Worm (Caenorhabditis elegans): ENCODE data around the gene heh-1.

The heh-1 gene

DNA sequence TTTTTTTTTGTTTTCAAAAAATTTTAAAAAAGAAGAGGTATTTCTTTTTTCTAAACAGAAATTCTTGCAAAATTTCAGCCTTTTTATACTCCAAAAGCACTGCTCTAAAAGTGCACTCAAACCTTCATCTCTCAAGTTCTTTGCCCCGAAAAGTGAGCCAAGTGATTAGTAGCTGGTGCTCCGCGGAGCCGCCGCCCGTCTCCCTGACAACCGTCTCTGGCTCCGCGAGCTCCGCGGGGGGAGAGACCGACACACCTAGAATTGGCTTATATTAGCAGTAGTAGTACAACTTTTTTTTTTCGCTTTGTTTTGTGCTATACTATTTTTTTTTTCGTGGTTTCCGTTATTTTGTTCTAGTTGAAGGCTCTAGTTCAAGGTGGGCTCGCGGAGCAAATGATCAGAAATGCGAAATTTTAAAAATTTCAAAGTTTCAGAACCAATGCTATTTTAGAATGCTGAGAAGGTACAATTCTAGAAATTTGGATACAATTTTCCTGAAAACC is 33.4 kb upstream of the heh-1 start, which contains the start of gene Y53G8AL.1:
Gene Y53G8AL.1 (plus strand): TSS at position 453 of the 503 bp plus-strand sequence.
- TF ChIP-seq ceh-13 (GFP tag; optimal IDR thresholded peaks at IDR 0.05) (no peak), hmbx-1 (tag; optimal IDR thresholded peaks at IDR 0.05) (no peak), tbx-37 (GFP tag; conservative IDR thresholded peaks at IDR 0.05) (no peak), tbx-11 (GFP tag; IDR thresholded peaks at IDR 0.05) (no peak), B0310.2 (tag; optimal IDR thresholded peaks at IDR 0.05) (no peak), hnd-1 (tag; optimal IDR thresholded peaks at IDR 0.05) (no peak), pes-1 (GFP tag; IDR thresholded peaks at IDR 0.05) (peak; percentile 38; the same call in 1 of the 2 replicates)

DNA sequence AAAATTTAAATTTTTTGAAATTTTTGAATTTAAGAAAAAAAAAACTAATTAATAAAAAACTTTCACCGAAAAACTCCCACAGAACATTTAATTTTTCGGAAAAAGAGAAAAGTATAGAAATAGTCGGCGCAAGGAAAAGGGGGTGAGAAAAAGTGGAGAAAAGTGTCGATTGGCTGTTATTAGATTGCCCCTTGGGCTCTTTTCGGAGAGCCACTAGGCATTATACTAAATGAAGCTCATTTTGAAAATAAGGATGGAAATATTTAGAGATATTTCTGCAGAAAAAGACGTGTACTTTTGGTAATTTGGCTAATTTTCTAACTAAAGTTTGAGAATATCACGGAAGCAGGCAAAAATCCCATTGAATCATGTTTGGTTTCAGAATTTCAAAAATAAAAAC is 24.8 kb upstream of the heh-1 start:
- no peak for TF ChIP-seq hnd-1 (tag; optimal IDR thresholded peaks at IDR 0.05)
- no peak for TF ChIP-seq F13C5.2 (tag; optimal IDR thresholded peaks at IDR 0.05)
- TF ChIP-seq scrt-1 (GFP tag; IDR thresholded peaks at IDR 0.05), result no peak
- TF ChIP-seq tbx-11 (GFP tag; IDR thresholded peaks at IDR 0.05), result no peak
- no peak for TF ChIP-seq pes-1 (GFP tag; IDR thresholded peaks at IDR 0.05)
- TF ChIP-seq tbx-37 (GFP tag; conservative IDR thresholded peaks at IDR 0.05), result no peak
- TF ChIP-seq ceh-13 (GFP tag; optimal IDR thresholded peaks at IDR 0.05), result no peak
- TF ChIP-seq flt-1 (GFP tag; IDR thresholded peaks at IDR 0.05), result no peak
- no peak for TF ChIP-seq aly-1 (tag; optimal IDR thresholded peaks at IDR 0.05)
- TF ChIP-seq ets-7 (tag; optimal IDR thresholded peaks at IDR 0.05), result no peak
- no peak for TF ChIP-seq ceh-36 (tag; optimal IDR thresholded peaks at IDR 0.05)
- no peak for TF ChIP-seq hmg-4 (GFP tag; optimal IDR thresholded peaks at IDR 0.05)
- TF ChIP-seq B0310.2 (tag; optimal IDR thresholded peaks at IDR 0.05), result no peak
- TF ChIP-seq ama-1 (optimal IDR thresholded peaks at IDR 0.05), result no peak
- TF ChIP-seq tra-4 (tag; optimal IDR thresholded peaks at IDR 0.05), result no peak
- TF ChIP-seq hmbx-1 (tag; optimal IDR thresholded peaks at IDR 0.05), result no peak
- no peak for TF ChIP-seq sea-1 (GFP tag; conservative IDR thresholded peaks at IDR 0.05)

DNA sequence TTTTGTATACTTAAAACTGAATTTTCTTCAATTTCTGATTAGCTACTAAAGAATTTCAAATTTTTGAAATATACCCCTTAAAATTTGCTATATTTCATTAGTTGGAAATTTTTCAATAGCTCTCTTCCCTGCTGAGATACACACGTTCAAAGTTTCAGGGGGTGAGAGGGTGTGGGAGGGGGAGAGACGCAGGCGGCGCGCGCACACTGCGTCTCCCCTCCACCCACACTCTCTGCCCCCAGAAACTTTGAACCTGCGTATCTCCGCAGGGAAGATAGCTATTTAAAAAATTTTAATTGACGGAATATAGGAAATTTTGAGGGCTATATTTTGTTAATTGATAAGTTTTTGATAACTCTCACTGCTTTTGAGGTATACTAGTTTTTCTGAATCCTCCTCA is 23.4 kb upstream of the heh-1 start:
- no peak for TF ChIP-seq ets-7 (tag; optimal IDR thresholded peaks at IDR 0.05)
- no peak for TF ChIP-seq ama-1 (optimal IDR thresholded peaks at IDR 0.05)
- no peak for TF ChIP-seq B0310.2 (tag; optimal IDR thresholded peaks at IDR 0.05)
- no peak for TF ChIP-seq scrt-1 (GFP tag; IDR thresholded peaks at IDR 0.05)
- no peak for TF ChIP-seq aly-1 (tag; optimal IDR thresholded peaks at IDR 0.05)
- no peak for TF ChIP-seq hnd-1 (tag; optimal IDR thresholded peaks at IDR 0.05)
- no peak for TF ChIP-seq hmg-4 (GFP tag; optimal IDR thresholded peaks at IDR 0.05)
- TF ChIP-seq hmbx-1 (tag; optimal IDR thresholded peaks at IDR 0.05), result no peak
- TF ChIP-seq sea-1 (GFP tag; conservative IDR thresholded peaks at IDR 0.05), result no peak
- no peak for TF ChIP-seq tra-4 (tag; optimal IDR thresholded peaks at IDR 0.05)

DNA sequence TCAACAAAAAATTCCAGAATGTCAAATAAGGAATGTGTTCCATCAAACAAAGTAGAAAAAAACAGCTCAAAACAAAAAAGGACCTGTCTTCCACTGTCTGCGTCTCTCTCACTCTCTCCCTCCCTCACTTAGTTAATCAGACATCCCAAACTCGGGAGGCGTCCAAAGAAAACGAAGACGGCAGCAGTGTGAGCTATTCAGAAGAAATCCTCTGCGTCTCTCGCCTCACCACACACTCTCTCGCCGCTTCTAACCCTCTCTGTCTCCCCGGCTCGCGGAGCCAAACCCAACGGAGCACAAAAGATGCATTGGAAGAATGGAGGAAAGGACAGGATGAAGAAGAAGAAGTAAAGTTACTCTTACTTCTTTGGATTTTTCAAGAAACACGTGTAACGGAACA is 21.0 kb upstream of the heh-1 start:
- TF ChIP-seq tbx-11 (GFP tag; IDR thresholded peaks at IDR 0.05) (no peak), hmg-4 (GFP tag; optimal IDR thresholded peaks at IDR 0.05) (peak; percentile 35), sea-1 (GFP tag; conservative IDR thresholded peaks at IDR 0.05) (no peak), B0310.2 (tag; optimal IDR thresholded peaks at IDR 0.05) (no peak)

DNA sequence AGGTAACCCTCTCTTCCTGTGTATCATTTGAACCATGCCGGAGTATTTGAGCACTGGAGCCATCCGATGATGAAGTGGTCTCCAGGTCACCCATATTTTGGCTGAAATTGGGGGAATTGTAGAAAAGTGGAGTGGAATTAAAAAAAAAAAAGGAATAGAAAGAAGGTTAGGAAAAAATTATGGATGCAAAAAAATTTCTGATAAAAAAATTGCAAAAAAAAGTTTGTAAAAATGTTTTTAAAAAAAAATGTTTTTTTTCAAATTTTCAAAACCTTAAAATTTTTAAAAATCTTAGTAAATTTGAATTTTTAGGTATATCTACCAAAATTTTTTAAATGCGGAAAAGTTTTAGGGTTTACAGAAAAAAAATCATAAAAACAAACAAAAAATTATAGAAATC is 19.7 kb upstream of the heh-1 start, which contains the start of gene frm-8:
Gene frm-8 (minus strand): TSS at position 101 of the 400 bp plus-strand sequence.
- TF ChIP-seq tbx-11 (GFP tag; IDR thresholded peaks at IDR 0.05) (no peak), aly-1 (tag; optimal IDR thresholded peaks at IDR 0.05) (no peak)

DNA sequence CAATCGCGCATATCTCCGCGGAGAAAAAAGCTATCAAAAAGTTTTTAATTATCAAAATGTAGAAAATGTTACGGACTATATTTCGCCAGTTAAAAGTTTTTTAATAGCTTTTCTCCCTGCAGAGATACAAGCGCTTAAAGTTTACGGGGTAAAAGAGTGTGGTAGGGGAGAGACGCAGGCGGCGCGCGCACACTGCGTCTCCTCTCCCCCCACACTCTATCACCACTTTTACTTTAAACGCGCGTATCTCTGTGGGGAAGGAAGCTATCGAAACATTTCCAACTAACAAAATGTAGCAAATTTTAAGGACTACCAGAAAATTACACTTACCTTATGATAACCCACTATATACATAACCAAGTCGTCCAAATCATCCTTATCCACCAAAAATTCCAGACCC is 4.3 kb upstream of the heh-1 start:
- TF ChIP-seq ama-1 (optimal IDR thresholded peaks at IDR 0.05), result no peak
- no peak for TF ChIP-seq hmg-4 (GFP tag; optimal IDR thresholded peaks at IDR 0.05)
- no peak for TF ChIP-seq ceh-13 (GFP tag; optimal IDR thresholded peaks at IDR 0.05)
- no peak for TF ChIP-seq sea-1 (GFP tag; conservative IDR thresholded peaks at IDR 0.05)
- TF ChIP-seq pes-1 (GFP tag; IDR thresholded peaks at IDR 0.05), result no peak
- TF ChIP-seq aly-1 (tag; optimal IDR thresholded peaks at IDR 0.05), result no peak
- TF ChIP-seq tbx-11 (GFP tag; IDR thresholded peaks at IDR 0.05), result no peak

DNA sequence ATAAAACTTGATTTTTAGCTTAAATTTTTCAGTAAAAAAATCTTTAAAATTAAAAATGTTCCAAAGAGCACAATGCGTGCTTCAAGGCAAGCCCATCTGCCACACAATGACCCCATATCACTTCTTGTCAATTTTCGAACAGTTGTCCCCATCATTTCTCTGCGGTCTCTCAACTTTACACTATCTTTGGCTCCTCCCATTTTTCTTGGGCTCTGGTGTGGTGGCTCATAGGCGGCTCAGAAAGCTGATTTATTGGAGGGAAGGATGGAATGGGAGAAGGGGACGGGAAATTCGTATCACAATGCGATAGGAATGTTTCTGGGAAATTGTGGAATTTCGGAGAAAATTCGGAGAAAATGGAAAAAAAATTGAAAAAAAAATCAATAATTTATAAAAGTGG is 1.2 kb upstream of the heh-1 start:
- no peak for TF ChIP-seq tbx-37 (GFP tag; conservative IDR thresholded peaks at IDR 0.05)
- TF ChIP-seq sea-1 (GFP tag; conservative IDR thresholded peaks at IDR 0.05), result no peak
- no peak for TF ChIP-seq hmg-4 (GFP tag; optimal IDR thresholded peaks at IDR 0.05)
- TF ChIP-seq tra-4 (tag; optimal IDR thresholded peaks at IDR 0.05), result no peak
- no peak for TF ChIP-seq ceh-36 (tag; optimal IDR thresholded peaks at IDR 0.05)
- no peak for TF ChIP-seq aly-1 (tag; optimal IDR thresholded peaks at IDR 0.05)
- no peak for TF ChIP-seq B0310.2 (tag; optimal IDR thresholded peaks at IDR 0.05)
- TF ChIP-seq flt-1 (GFP tag; IDR thresholded peaks at IDR 0.05), result no peak
- TF ChIP-seq tbx-11 (GFP tag; IDR thresholded peaks at IDR 0.05), result no peak
- no peak for TF ChIP-seq hmbx-1 (tag; optimal IDR thresholded peaks at IDR 0.05)
- TF ChIP-seq scrt-1 (GFP tag; IDR thresholded peaks at IDR 0.05), result no peak
- no peak for TF ChIP-seq ama-1 (optimal IDR thresholded peaks at IDR 0.05)
- TF ChIP-seq ets-7 (tag; optimal IDR thresholded peaks at IDR 0.05), result no peak
- TF ChIP-seq pes-1 (GFP tag; IDR thresholded peaks at IDR 0.05), result no peak
- TF ChIP-seq ceh-13 (GFP tag; optimal IDR thresholded peaks at IDR 0.05), result no peak

DNA sequence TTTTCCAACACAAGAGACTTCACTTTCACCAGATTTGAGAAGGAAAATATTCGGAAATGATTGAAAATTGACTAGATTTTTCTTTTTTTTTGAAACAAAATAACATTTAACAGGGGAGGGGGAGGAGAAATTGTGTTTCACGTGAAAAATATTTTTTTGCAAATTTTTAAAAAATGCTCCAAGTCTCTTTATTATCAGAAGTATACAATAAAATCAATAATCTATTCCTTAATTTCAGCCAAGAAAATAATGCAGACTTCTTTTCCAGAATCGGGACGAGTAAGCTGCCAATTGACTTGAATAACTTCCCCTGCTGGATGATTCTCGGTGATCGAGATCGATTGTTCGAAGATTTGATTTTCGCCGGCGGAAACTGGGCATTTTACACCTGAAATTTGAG is 1.0 kb downstream of the heh-1 start, which contains the start of gene R148.7:
Gene R148.7 (minus strand): TSS at position 101 of the 400 bp plus-strand sequence.
- TF ChIP-seq ama-1 (optimal IDR thresholded peaks at IDR 0.05) (no peak), sea-1 (GFP tag; conservative IDR thresholded peaks at IDR 0.05) (no peak), ets-7 (tag; optimal IDR thresholded peaks at IDR 0.05) (no peak), hmbx-1 (tag; optimal IDR thresholded peaks at IDR 0.05) (no peak), tra-4 (tag; optimal IDR thresholded peaks at IDR 0.05) (no peak), ceh-36 (tag; optimal IDR thresholded peaks at IDR 0.05) (no peak), pes-1 (GFP tag; IDR thresholded peaks at IDR 0.05) (no peak), F13C5.2 (tag; optimal IDR thresholded peaks at IDR 0.05) (no peak), hnd-1 (tag; optimal IDR thresholded peaks at IDR 0.05) (no peak), tbx-11 (GFP tag; IDR thresholded peaks at IDR 0.05) (no peak), hmg-4 (GFP tag; optimal IDR thresholded peaks at IDR 0.05) (no peak), B0310.2 (tag; optimal IDR thresholded peaks at IDR 0.05) (no peak), scrt-1 (GFP tag; IDR thresholded peaks at IDR 0.05) (no peak), flt-1 (GFP tag; IDR thresholded peaks at IDR 0.05) (no peak), tbx-37 (GFP tag; conservative IDR thresholded peaks at IDR 0.05) (no peak), aly-1 (tag; optimal IDR thresholded peaks at IDR 0.05) (no peak), ceh-13 (GFP tag; optimal IDR thresholded peaks at IDR 0.05) (no peak)

Measured in whole organism, early embryonic.